Worm (Caenorhabditis elegans): ENCODE results near the gene ceh-63.

- TF ChIP-seq dve-1 (tag; optimal IDR thresholded peaks at IDR 0.05; ENCODE audit: insufficient read depth) (no peak), nhr-28 (tag; optimal IDR thresholded peaks at IDR 0.05) (no peak), D1046.2 (GFP tag; IDR thresholded peaks at IDR 0.05) (no peak), pqm-1 (tag; optimal IDR thresholded peaks at IDR 0.05) (no peak), dmd-8 (GFP tag; IDR thresholded peaks at IDR 0.05) (no peak), snpc-4 (tag; optimal IDR thresholded peaks at IDR 0.05) (no peak), lin-38 (GFP tag; IDR thresholded peaks at IDR 0.05) (no peak), ces-1 (GFP tag; optimal IDR thresholded peaks at IDR 0.05) (no peak), F37D6.2 (tag; optimal IDR thresholded peaks at IDR 0.05) (no peak), skn-1 (tag; optimal IDR thresholded peaks at IDR 0.05) (no peak)
Observed at ce11 chrX:3693138-3693537, 19.3 kb upstream of the ceh-63 start, which contains the start of gene C02F12.8.
